Fruit fly (Drosophila melanogaster) Kc167 (cell line): Measurements from ENCODE around the gene Ndae1.

Source experiments
- psq ChIP-seq: fragments of >200 bp; optimal IDR thresholded peaks from 2 replicates; lab custom pipeline; 2017; ENCODE audit warnings: missing external identifiers
- ttk ChIP-seq: sonication (Bioruptor generic); optimal IDR thresholded peaks from 2 replicates; lab custom pipeline; 2017; ENCODE audit warnings: missing external identifiers

DNA sequence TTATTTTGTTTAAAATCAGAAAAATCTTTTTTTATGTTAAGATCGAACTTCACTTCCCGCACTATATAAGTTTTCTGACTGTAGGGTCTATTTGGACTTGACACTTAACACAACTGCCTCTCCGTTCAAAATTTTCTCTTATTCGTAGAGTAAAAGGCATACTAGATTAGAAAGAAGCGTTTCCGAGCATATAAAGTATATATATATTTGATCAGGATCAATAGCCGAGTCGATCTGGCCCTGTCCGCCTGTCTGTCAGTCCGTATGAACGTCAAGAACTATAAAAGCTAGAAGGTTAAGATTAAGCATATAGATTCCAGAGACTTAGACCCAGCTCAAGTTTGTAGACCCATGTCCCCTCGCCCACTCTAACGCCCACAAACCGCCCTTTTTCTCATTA lies 16.4 kb downstream of the Ndae1 start, which contains the start of gene CG43800:
- TF ChIP-seq ttk (lab: Kevin White, UChicago) (no peak), psq (lab: Kevin White, UChicago) (no peak)
